Worm (Caenorhabditis elegans) whole organism, L1 larva: ENCODE measurements around the gene C06B8.3.

ENCODE experiments used
- ceh-82 ChIP-seq, 3 experiments: fragments of 150-350 bp in 1 of 3; sonication (generic microtip) in 2 of 3; optimal IDR thresholded peaks; 2 replicates each; lab custom pipeline; 2014 to 2017; ENCODE audit warnings: missing biosample characterization in 3 of 3, missing genetic modification characterization in 3 of 3
- egl-13 ChIP-seq: sonication (generic microtip); optimal IDR thresholded peaks from 2 replicates; lab custom pipeline; 2016; ENCODE audit warnings: missing genotype, missing genetic modification reagents, missing genetic modification characterization, missing compliant biosample characterization
- lin-15B ChIP-seq: fragments of 150-350 bp; sonication (generic microtip); optimal IDR thresholded peaks from 3 replicates; lab custom pipeline; 2014; ENCODE audit warnings: missing biosample characterization, missing genetic modification characterization
- mdl-1 ChIP-seq, 2 experiments: fragments of 150-350 bp; optimal IDR thresholded peaks; 2 replicates each; lab custom pipeline; 2014 to 2017; ENCODE audit warnings: missing biosample characterization in 2 of 2, missing genetic modification characterization in 2 of 2, inconsistent platforms in 1 of 2
- nhr-12 ChIP-seq: sonication (generic microtip); optimal IDR thresholded peaks from 2 replicates; lab custom pipeline; 2017; ENCODE audit warnings: missing biosample characterization, missing genetic modification characterization
- snpc-4 ChIP-seq: fragments of 150-350 bp; optimal IDR thresholded peaks from 2 replicates; lab custom pipeline; 2014; ENCODE audit warnings: missing biosample characterization, missing genetic modification characterization
- tbx-2 ChIP-seq: sonication (generic microtip); optimal IDR thresholded peaks from 2 replicates; lab custom pipeline; 2016; ENCODE audit warnings: missing genetic modification characterization, missing compliant biosample characterization
- unc-98 ChIP-seq: fragments of 200-800 bp; sonication (Bioruptor generic); IDR thresholded peaks from 2 replicates; pipeline ENCODE4 v1.3.6; 2022; ENCODE audit warnings: missing genetic modification characterization, missing compliant biosample characterization

- TF ChIP-seq nhr-12 (tag; lab: Kevin White, UChicago): no peak
- TF ChIP-seq ceh-82 (tag; optimal IDR thresholded peaks at IDR 0.05; lab: Kevin White, UChicago): no peak
- TF ChIP-seq tbx-2: no peak
- no peak for TF ChIP-seq mdl-1 (tag; optimal IDR thresholded peaks at IDR 0.05; lab: Kevin White, UChicago)
- no peak for TF ChIP-seq unc-98 (GFP tag; lab: Robert Waterston, UW)
- TF ChIP-seq snpc-4 (tag; lab: Kevin White, UChicago): no peak
- TF ChIP-seq lin-15B (tag; lab: Kevin White, UChicago): no peak
- TF ChIP-seq egl-13 (tag; lab: Kevin White, UChicago): no peak
Observed at ce11 chrV:15520398-15520797, 36.0 kb upstream of the C06B8.3 start.
